Worm (Caenorhabditis elegans): ENCODE results near the gene C24D10.6.

Gene C24D10.6

ce11 chrIV:5204573-5204972 is 44.5 kb upstream of the C24D10.6 start, which contains the start of gene tni-4:
TSS of gene tni-4 (plus strand) at chrIV:5204591.
- no peak for TF ChIP-seq nhr-47 (tag; optimal IDR thresholded peaks at IDR 0.05)
- TF ChIP-seq fkh-8 (tag; optimal IDR thresholded peaks at IDR 0.05): no peak
- no peak for TF ChIP-seq skn-1 (tag; optimal IDR thresholded peaks at IDR 0.05)
- no peak for TF ChIP-seq sox-4 (tag; optimal IDR thresholded peaks at IDR 0.05)
- TF ChIP-seq nhr-20 (tag; optimal IDR thresholded peaks at IDR 0.05): no peak
- no peak for TF ChIP-seq swsn-7 (tag; optimal IDR thresholded peaks at IDR 0.05)
- no peak for TF ChIP-seq mef-2 (tag; optimal IDR thresholded peaks at IDR 0.05)

DNA sequence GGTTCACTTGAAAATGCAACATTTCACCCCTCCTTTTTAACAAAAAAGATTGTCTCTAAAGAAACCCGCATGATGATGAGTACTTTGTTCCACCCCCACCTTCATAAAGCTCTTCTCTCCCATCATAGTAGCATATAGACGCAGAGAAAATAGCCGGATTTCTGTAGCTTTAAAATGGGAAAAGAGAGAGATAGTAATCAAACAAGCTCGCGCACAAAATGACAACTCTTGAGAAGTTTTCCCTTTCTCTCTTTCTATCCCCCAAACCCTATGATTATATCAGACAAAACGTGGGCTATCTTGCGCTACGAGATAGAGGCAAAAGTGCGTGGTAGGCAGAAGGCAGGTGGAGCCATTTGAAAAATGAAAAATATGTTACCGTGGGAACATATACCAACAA is 42.5 kb upstream of the C24D10.6 start:
- TF ChIP-seq nhr-77 (tag; optimal IDR thresholded peaks at IDR 0.05) (peak; percentile 44), ets-5 (GFP tag; IDR thresholded peaks at IDR 0.05) (no peak), aly-2 (tag; optimal IDR thresholded peaks at IDR 0.05) (no peak)

- TF ChIP-seq hlh-4 (tag; optimal IDR thresholded peaks at IDR 0.05) (peak; percentile 36), lsy-2 (tag; optimal IDR thresholded peaks at IDR 0.05) (peak in 1 of 2 experiments; percentile 38), fkh-8 (tag; optimal IDR thresholded peaks at IDR 0.05) (peak; percentile 81), ceh-63 (GFP tag; optimal IDR thresholded peaks at IDR 0.05) (no peak), ets-5 (GFP tag; IDR thresholded peaks at IDR 0.05) (no peak), nhr-47 (tag; optimal IDR thresholded peaks at IDR 0.05) (peak; percentile 60), efl-1 (optimal IDR thresholded peaks at IDR 0.05) (no peak), efl-1 (GFP tag; optimal IDR thresholded peaks at IDR 0.05 in 1 of 2) (no peak), dsc-1 (tag; optimal IDR thresholded peaks at IDR 0.05) (peak; percentile 20), nhr-71 (tag; optimal IDR thresholded peaks at IDR 0.05) (peak; percentile 69)
These were observed 40.8 kb upstream of the C24D10.6 start for ce11 chrIV:5200813-5201212.

- TF ChIP-seq tbx-2 (tag; optimal IDR thresholded peaks at IDR 0.05) (no peak), nhr-76 (tag; optimal IDR thresholded peaks at IDR 0.05) (no peak), pqm-1 (tag; optimal IDR thresholded peaks at IDR 0.05) (no peak), efl-3 (GFP tag; optimal IDR thresholded peaks at IDR 0.05) (no peak), hpl-2 (GFP tag; optimal IDR thresholded peaks at IDR 0.05) (no peak), fkh-8 (tag; optimal IDR thresholded peaks at IDR 0.05) (no peak), sup-37 (GFP tag; optimal IDR thresholded peaks at IDR 0.05) (no peak), egl-27 (tag; optimal IDR thresholded peaks at IDR 0.05) (no peak), snu-23 (GFP tag; optimal IDR thresholded peaks at IDR 0.05) (no peak)
These were observed 35.5 kb upstream of the C24D10.6 start, which contains the start of gene gpa-18 for ce11 chrIV:5195531-5195930. TSS of gene gpa-18 (minus strand) at chrIV:5195631.

DNA sequence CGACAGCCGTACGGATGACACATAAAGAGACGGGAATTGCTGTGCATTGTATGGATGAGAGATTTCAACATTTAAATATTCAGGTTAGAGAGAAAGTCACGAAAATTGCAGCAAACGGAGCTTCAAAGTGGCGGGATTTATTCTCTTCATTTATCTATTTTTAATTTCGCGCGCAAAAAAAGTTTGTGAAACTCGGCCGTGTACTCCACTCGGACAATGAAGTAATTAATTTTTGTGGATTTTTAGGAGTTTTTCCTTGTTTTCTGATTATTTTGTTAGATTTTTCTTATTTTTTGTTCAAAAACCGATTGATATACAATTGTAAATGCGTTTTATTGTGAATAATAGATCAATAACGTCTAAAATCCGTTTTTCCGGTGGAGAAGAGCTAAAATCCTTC is 28.0 kb upstream of the C24D10.6 start:
- peak; percentile 58 for TF ChIP-seq nhr-71 (tag; optimal IDR thresholded peaks at IDR 0.05)
- TF ChIP-seq lsy-2 (tag; optimal IDR thresholded peaks at IDR 0.05): peak; percentile 7 to 38
- TF ChIP-seq nhr-77 (tag; optimal IDR thresholded peaks at IDR 0.05): no peak
- TF ChIP-seq nhr-237 (tag; optimal IDR thresholded peaks at IDR 0.05): no peak
- no peak for TF ChIP-seq alr-1 (tag; optimal IDR thresholded peaks at IDR 0.05; ENCODE audit: borderline replicate concordance)
- TF ChIP-seq mef-2 (tag; optimal IDR thresholded peaks at IDR 0.05): no peak
- no peak for TF ChIP-seq unc-30 (tag; optimal IDR thresholded peaks at IDR 0.05)
- no peak for TF ChIP-seq C04F5.9 (tag; optimal IDR thresholded peaks at IDR 0.05)
- no peak for TF ChIP-seq hlh-4 (tag; optimal IDR thresholded peaks at IDR 0.05)
- TF ChIP-seq ceh-88 (GFP tag; IDR thresholded peaks at IDR 0.05): no peak
- TF ChIP-seq egl-13 (tag; optimal IDR thresholded peaks at IDR 0.05): peak; percentile 21
- no peak for TF ChIP-seq egl-27 (tag; optimal IDR thresholded peaks at IDR 0.05)
- no peak for TF ChIP-seq nhr-11 (tag; optimal IDR thresholded peaks at IDR 0.05)
- TF ChIP-seq aha-1 (tag; optimal IDR thresholded peaks at IDR 0.05): no peak
- TF ChIP-seq nhr-47 (tag; optimal IDR thresholded peaks at IDR 0.05): peak; percentile 47
- no peak for TF ChIP-seq zip-4 (GFP tag; optimal IDR thresholded peaks at IDR 0.05)
- TF ChIP-seq irx-1 (tag; optimal IDR thresholded peaks at IDR 0.05): peak; percentile 62
- TF ChIP-seq pag-3 (tag; optimal IDR thresholded peaks at IDR 0.05; ENCODE audit: borderline replicate concordance, insufficient read depth): no peak
- no peak for TF ChIP-seq sup-37 (GFP tag; optimal IDR thresholded peaks at IDR 0.05)
- peak; percentile 76 to 86 (median 80) for TF ChIP-seq dpl-1 (GFP tag; optimal IDR thresholded peaks at IDR 0.05)
- peak; percentile 29 for TF ChIP-seq nhr-90 (tag; optimal IDR thresholded peaks at IDR 0.05; ENCODE audit: poor library complexity)
- TF ChIP-seq ceh-90 (tag; optimal IDR thresholded peaks at IDR 0.05): peak; percentile 76
- no peak for TF ChIP-seq pqm-1 (tag; optimal IDR thresholded peaks at IDR 0.05)
- peak; percentile 24 for TF ChIP-seq lin-13 (GFP tag; optimal IDR thresholded peaks at IDR 0.05)
- TF ChIP-seq C16A3.4 (tag; optimal IDR thresholded peaks at IDR 0.05): no peak
- no peak for TF ChIP-seq zag-1 (tag; optimal IDR thresholded peaks at IDR 0.05)
- no peak for TF ChIP-seq mdl-1 (tag; optimal IDR thresholded peaks at IDR 0.05)
- no peak for TF ChIP-seq ces-1 (GFP tag; optimal IDR thresholded peaks at IDR 0.05)
- TF ChIP-seq elt-3 (tag; optimal IDR thresholded peaks at IDR 0.05): no peak

Measured in whole organism, L1 larva.